Worm (Caenorhabditis elegans) whole organism, L4 larva: ENCODE data around the gene ZK105.13.

Source experiments
- ZK546.5 ChIP-seq, 2 experiments: sonication (generic microtip); optimal IDR thresholded peaks; 2 replicates each; lab custom pipeline; 2017; ENCODE audit warnings: missing biosample characterization in 2 of 2, missing genetic modification characterization in 2 of 2
- aly-2 ChIP-seq: sonication (generic microtip); optimal IDR thresholded peaks from 2 replicates; lab custom pipeline; 2018; ENCODE audit warnings: missing biosample characterization, missing genetic modification characterization
- cey-2 ChIP-seq: sonication (generic microtip); optimal IDR thresholded peaks from 3 replicates; lab custom pipeline; 2017; ENCODE audit warnings: missing genetic modification characterization, mild to moderate bottlenecking, missing compliant biosample characterization, antibody characterized with exemption, borderline replicate concordance; ENCODE audit not compliant: insufficient read depth
- dmd-6 ChIP-seq: fragments of 200-800 bp; sonication (Bioruptor generic); IDR thresholded peaks from 2 replicates; pipeline ENCODE4 v1.3.6; 2022; ENCODE audit warnings: missing genetic modification reagents, missing genetic modification characterization, missing compliant biosample characterization
- hlh-30 ChIP-seq: sonication (generic microtip); optimal IDR thresholded peaks from 2 replicates; lab custom pipeline; 2017; ENCODE audit warnings: antibody characterized with exemption, mild to moderate bottlenecking, missing genetic modification characterization, missing compliant biosample characterization; ENCODE audit not compliant: insufficient read depth
- jun-1 ChIP-seq: fragments of 150-350 bp; optimal IDR thresholded peaks from 2 replicates; lab custom pipeline; 2014; ENCODE audit warnings: missing biosample characterization, missing genetic modification reagents, missing genetic modification characterization
- lin-39 ChIP-seq: fragments of 150-350 bp; optimal IDR thresholded peaks from 2 replicates; lab custom pipeline; 2014; ENCODE audit warnings: missing biosample characterization, missing genetic modification reagents, missing genetic modification characterization
- nhr-76 ChIP-seq: fragments of 150-350 bp; optimal IDR thresholded peaks from 2 replicates; lab custom pipeline; 2014; ENCODE audit warnings: missing biosample characterization, missing genetic modification characterization

- no peak for TF ChIP-seq jun-1 (tag; lab: Kevin White, UChicago)
- TF ChIP-seq aly-2 (tag; lab: Kevin White, UChicago), result no peak
- no peak for TF ChIP-seq ZK546.5 (tag; optimal IDR thresholded peaks at IDR 0.05; lab: Kevin White, UChicago)
- TF ChIP-seq hlh-30 (tag; lab: Kevin White, UChicago), result no peak
- no peak for TF ChIP-seq lin-39 (tag; lab: Kevin White, UChicago)
- no peak for TF ChIP-seq nhr-76
- TF ChIP-seq cey-2 (tag; lab: Kevin White, UChicago), result no peak
- no peak for TF ChIP-seq dmd-6 (GFP tag; lab: Robert Waterston, UW)
These were observed 4.4 kb downstream of the ZK105.13 start, which contains the start of gene ZK105.11 for ce11 chrV:7708525-7708924.
